Fruit fly (Drosophila melanogaster): ENCODE measurements around the gene CG34393.

CG34393 gene

dm6 chr2L:3130417-3130816 lies 69.9 kb downstream of the CG34393 start:
- TF ChIP-seq brk (GFP tag; optimal IDR thresholded peaks at IDR 0.05) (no peak), HLH106 (tag; optimal IDR thresholded peaks at IDR 0.05) (no peak), Hr83 (GFP tag; optimal IDR thresholded peaks at IDR 0.05; ENCODE audit: poor library complexity, severe bottlenecking) (no peak), h (GFP tag; optimal IDR thresholded peaks at IDR 0.05) (no peak)

- TF ChIP-seq fru (GFP tag; optimal IDR thresholded peaks at IDR 0.05): no peak
- TF ChIP-seq jim (GFP tag; optimal IDR thresholded peaks at IDR 0.05): no peak
- TF ChIP-seq ey (GFP tag; optimal IDR thresholded peaks at IDR 0.05): no peak
- TF ChIP-seq dsf (GFP tag; optimal IDR thresholded peaks at IDR 0.05; ENCODE audit: borderline replicate concordance): no peak
- TF ChIP-seq foxo (GFP tag; optimal IDR thresholded peaks at IDR 0.05): no peak
- no peak for TF ChIP-seq OdsH (GFP tag; optimal IDR thresholded peaks at IDR 0.05)
- TF ChIP-seq Hr83 (GFP tag; optimal IDR thresholded peaks at IDR 0.05; ENCODE audit: poor library complexity, severe bottlenecking): no peak
- no peak for TF ChIP-seq dl (GFP tag; optimal IDR thresholded peaks at IDR 0.05; ENCODE audit: insufficient read depth in 1 of 2, partially characterized antibody in 2 of 2)
- TF ChIP-seq dmrt93B (GFP tag; optimal IDR thresholded peaks at IDR 0.05): no peak
- no peak for TF ChIP-seq br (GFP tag; optimal IDR thresholded peaks at IDR 0.05)
- TF ChIP-seq CG32264 (GFP tag; optimal IDR thresholded peaks at IDR 0.05): no peak
- TF ChIP-seq Rel (GFP tag; optimal IDR thresholded peaks at IDR 0.05): no peak
- no peak for TF ChIP-seq Rel (tag; optimal IDR thresholded peaks at IDR 0.05)
- no peak for TF ChIP-seq h (GFP tag; optimal IDR thresholded peaks at IDR 0.05)
- TF ChIP-seq rgr (GFP tag; optimal IDR thresholded peaks at IDR 0.05): no peak
Measured at dm6 chr2L:3128335-3128734, 72.0 kb downstream of the CG34393 start, which contains the start of gene CG15403. CG15403 (plus strand) TSS chr2L:3128635.

dm6 chr2L:3127813-3128212 lies 72.5 kb downstream of the CG34393 start:
- no peak for TF ChIP-seq tai (GFP tag; optimal IDR thresholded peaks at IDR 0.05)
- TF ChIP-seq Mio (GFP tag; optimal IDR thresholded peaks at IDR 0.05): no peak
- no peak for TF ChIP-seq CG32264 (GFP tag; optimal IDR thresholded peaks at IDR 0.05)
- no peak for TF ChIP-seq OdsH (GFP tag; optimal IDR thresholded peaks at IDR 0.05)
- no peak for TF ChIP-seq lola (GFP tag; optimal IDR thresholded peaks at IDR 0.05)
- TF ChIP-seq foxo (GFP tag; optimal IDR thresholded peaks at IDR 0.05): no peak

Measured in whole organism, wandering third instar larva.